Worm (Caenorhabditis elegans): Measurements from ENCODE around the gene srx-135.

Gene srx-135

DNA sequence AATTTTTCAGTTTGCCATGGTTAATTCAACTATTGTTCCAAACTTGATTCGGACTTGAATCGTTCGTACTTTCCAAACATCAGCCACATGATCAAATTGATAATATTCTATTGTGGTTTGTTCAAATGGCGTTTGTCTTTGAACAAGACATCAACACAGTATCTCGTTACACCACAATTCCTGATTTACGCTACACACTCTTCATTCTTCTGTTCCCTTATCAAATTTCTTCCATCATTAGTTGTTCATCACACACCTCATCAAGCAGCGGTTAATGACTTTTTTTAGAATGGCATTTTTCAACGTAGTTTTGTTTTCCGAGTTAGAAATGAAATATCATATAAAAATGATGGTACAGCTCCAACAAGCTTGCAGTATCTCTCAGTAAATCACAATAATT is 19.2 kb downstream of the srx-135 start (continued):
- TF ChIP-seq sem-4 (tag; optimal IDR thresholded peaks at IDR 0.05) (no peak), crh-2 (tag; optimal IDR thresholded peaks at IDR 0.05) (peak; percentile 37), mab-5 (tag; optimal IDR thresholded peaks at IDR 0.05) (no peak), nhr-77 (tag; optimal IDR thresholded peaks at IDR 0.05) (no peak), F13H6.1 (tag; optimal IDR thresholded peaks at IDR 0.05) (no peak), sma-9 (GFP tag; optimal IDR thresholded peaks at IDR 0.05) (peak; percentile 71), sma-9 (tag; optimal IDR thresholded peaks at IDR 0.05) (no peak), egl-27 (tag; optimal IDR thresholded peaks at IDR 0.05) (no peak), ama-1 (optimal IDR thresholded peaks at IDR 0.05) (no peak), snpc-4 (tag; optimal IDR thresholded peaks at IDR 0.05) (no peak), zag-1 (tag; optimal IDR thresholded peaks at IDR 0.05) (no peak), unc-55 (GFP tag; optimal IDR thresholded peaks at IDR 0.05) (no peak), nhr-6 (tag; optimal IDR thresholded peaks at IDR 0.05) (no peak), nhr-237 (tag; optimal IDR thresholded peaks at IDR 0.05) (no peak), mdl-1 (tag; optimal IDR thresholded peaks at IDR 0.05) (no peak), blmp-1 (tag; optimal IDR thresholded peaks at IDR 0.05; ENCODE audit: insufficient read depth) (no peak), gmeb-1 (tag; optimal IDR thresholded peaks at IDR 0.05) (peak; percentile 7), unc-62 (GFP tag; optimal IDR thresholded peaks at IDR 0.05) (no peak)

DNA sequence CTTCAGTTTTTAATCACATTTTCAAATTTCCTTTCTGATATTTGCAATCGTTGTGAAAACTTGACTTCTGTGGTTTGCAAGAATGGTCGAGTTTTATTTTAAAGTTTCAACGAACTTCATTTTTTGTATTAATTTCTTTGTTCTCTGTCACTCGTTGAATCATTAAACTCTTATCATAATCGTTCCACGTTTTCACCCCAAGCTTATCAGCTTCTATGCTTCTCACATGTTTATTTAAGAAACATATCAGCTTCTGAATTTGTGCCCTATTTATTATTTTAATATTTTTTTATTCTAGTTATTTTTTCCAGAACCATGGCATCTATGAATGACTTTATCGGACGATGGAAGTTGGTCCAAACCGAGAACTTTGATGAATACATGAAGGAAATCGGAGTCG is 20.2 kb downstream of the srx-135 start, which contains the start of gene lbp-7:
Gene lbp-7 (plus strand): TSS at position 312 of the 400 bp plus-strand sequence.
- TF ChIP-seq fos-1 (tag; optimal IDR thresholded peaks at IDR 0.05) (peak; percentile 94), sma-9 (GFP tag; optimal IDR thresholded peaks at IDR 0.05) (peak; percentile 70), sma-9 (tag; optimal IDR thresholded peaks at IDR 0.05) (no peak), unc-55 (GFP tag; optimal IDR thresholded peaks at IDR 0.05) (no peak), nhr-11 (tag; optimal IDR thresholded peaks at IDR 0.05) (no peak), crh-2 (tag; optimal IDR thresholded peaks at IDR 0.05) (peak; percentile 66)

DNA sequence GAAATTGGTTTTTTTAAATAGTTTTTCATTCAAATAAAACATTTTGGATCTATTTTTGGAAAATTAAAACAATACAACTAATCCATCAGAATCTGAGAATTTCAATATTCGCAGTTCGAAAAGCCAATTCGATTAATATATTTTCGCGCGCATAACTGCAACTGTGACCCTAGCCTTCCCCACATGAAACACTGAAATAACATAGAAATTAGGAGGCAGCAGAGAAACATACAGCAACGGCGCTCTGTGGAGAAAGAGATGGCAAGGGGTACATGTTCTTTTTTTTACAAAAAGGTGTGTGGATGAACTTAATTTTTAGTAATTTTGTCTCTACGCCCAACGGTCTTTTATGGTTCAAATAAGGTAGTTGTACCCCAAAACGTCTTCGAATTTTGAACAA is 21.2 kb downstream of the srx-135 start:
- TF ChIP-seq gmeb-1 (tag; optimal IDR thresholded peaks at IDR 0.05) (no peak), C34F6.9 (tag; optimal IDR thresholded peaks at IDR 0.05) (peak; percentile 33)

DNA sequence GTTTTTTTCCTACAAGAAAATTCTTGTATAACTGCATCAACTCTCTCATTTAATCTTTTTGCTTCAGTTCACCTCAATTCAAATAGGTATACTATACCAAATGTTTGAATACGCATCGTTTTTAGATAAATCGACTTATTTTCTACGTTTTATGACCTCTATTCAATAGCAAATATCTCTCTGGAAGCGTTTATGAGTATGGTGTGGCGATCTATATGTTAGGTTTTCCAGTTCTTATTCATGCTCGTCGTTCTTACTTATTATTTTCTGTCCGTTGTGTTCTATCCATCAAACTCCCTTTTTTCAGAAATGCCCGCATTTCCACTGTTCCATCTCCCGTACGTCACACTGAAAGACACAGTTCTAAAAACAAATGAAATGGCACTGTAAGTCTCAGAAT is 21.6 kb downstream of the srx-135 start, which contains the start of gene T22G5.3:
Gene T22G5.3 (plus strand): TSS at position 301 of the 400 bp plus-strand sequence.
- TF ChIP-seq unc-39 (tag; optimal IDR thresholded peaks at IDR 0.05) = no peak
- TF ChIP-seq zag-1 (tag; optimal IDR thresholded peaks at IDR 0.05) = no peak
- TF ChIP-seq mbf-1 (tag; optimal IDR thresholded peaks at IDR 0.05) = no peak
- no peak for TF ChIP-seq ama-1 (optimal IDR thresholded peaks at IDR 0.05)
- no peak for TF ChIP-seq ZK546.5 (tag; optimal IDR thresholded peaks at IDR 0.05)
- TF ChIP-seq ztf-11 (tag; optimal IDR thresholded peaks at IDR 0.05) = no peak
- TF ChIP-seq gmeb-1 (tag; optimal IDR thresholded peaks at IDR 0.05) = no peak
- TF ChIP-seq aly-2 (tag; optimal IDR thresholded peaks at IDR 0.05) = no peak
- no peak for TF ChIP-seq ztf-4 (tag; optimal IDR thresholded peaks at IDR 0.05)

DNA sequence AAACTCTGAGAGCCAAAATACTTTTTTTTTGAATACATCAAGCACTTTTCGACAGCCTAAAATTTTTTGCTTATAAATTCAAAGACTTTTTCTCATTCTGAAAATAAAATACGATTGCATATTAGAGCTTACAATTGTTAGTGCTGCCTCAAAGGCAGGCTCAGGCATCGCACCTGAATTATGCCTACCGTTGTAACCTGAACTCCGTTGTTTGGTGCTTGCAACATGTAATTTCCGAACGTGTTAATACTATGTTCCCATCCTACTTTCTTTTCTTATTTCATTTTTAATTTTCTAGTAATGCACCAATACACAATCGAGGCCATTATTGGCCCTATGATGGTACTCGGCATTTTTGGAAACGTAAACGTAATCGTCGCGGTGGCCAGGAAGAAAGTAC is 28.4 kb downstream of the srx-135 start, which contains the start of gene srsx-19:
Gene srsx-19 (plus strand): TSS at position 301 of the 400 bp plus-strand sequence.
- TF ChIP-seq F13H6.1 (tag; optimal IDR thresholded peaks at IDR 0.05) = no peak
- no peak for TF ChIP-seq sma-3 (GFP tag; optimal IDR thresholded peaks at IDR 0.05)
- no peak for TF ChIP-seq ztf-4 (tag; optimal IDR thresholded peaks at IDR 0.05)
- no peak for TF ChIP-seq zag-1 (tag; optimal IDR thresholded peaks at IDR 0.05)
- TF ChIP-seq ceh-82 (tag; optimal IDR thresholded peaks at IDR 0.05) = no peak
- TF ChIP-seq lin-11 (tag; optimal IDR thresholded peaks at IDR 0.05) = no peak
- no peak for TF ChIP-seq egl-27 (tag; optimal IDR thresholded peaks at IDR 0.05)

DNA sequence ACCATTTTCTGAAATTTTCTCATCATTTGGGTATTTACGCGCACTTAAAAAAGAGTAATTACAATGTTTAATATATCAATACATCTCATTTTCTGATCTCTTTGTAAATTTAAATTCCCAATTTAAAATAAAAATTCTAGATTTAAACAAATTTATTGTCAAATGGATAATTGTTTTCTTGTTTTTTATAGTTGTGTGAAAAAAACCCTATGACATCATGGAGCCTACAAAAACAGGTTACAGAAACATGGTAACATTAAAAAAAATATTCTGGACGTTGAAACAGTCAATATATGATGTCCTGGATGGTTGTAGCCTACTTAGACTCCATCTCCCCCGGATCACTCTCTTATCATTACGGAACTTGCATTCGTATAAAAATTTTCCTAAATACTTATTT is 30.5 kb downstream of the srx-135 start, which contains the start of gene spp-12:
Gene spp-12 (plus strand): TSS at position 301 of the 400 bp plus-strand sequence.
- TF ChIP-seq aly-2 (tag; optimal IDR thresholded peaks at IDR 0.05) (no peak), sma-9 (GFP tag; optimal IDR thresholded peaks at IDR 0.05) (no peak), sma-9 (tag; optimal IDR thresholded peaks at IDR 0.05) (no peak), nhr-11 (tag; optimal IDR thresholded peaks at IDR 0.05) (no peak), lin-11 (tag; optimal IDR thresholded peaks at IDR 0.05) (no peak), blmp-1 (tag; optimal IDR thresholded peaks at IDR 0.05; ENCODE audit: insufficient read depth) (no peak), nhr-12 (tag; optimal IDR thresholded peaks at IDR 0.05) (no peak), unc-55 (GFP tag; optimal IDR thresholded peaks at IDR 0.05) (no peak), ama-1 (optimal IDR thresholded peaks at IDR 0.05) (no peak), snpc-4 (tag; optimal IDR thresholded peaks at IDR 0.05) (no peak)
